Fruit fly (Drosophila melanogaster) whole organism, wandering third instar larva: ENCODE measurements around the gene CG14054.

Experiments used
- psq ChIP-seq: fragments of 200-800 bp; sonication (Bioruptor generic); optimal IDR thresholded peaks from 3 replicates; lab custom pipeline; 2017; ENCODE audit warnings: missing biosample characterization, mild to moderate bottlenecking, missing genetic modification characterization, moderate library complexity
- sv ChIP-seq: fragments of 200-800 bp; sonication (Bioruptor generic); optimal IDR thresholded peaks from 3 replicates; lab custom pipeline; 2016; ENCODE audit warnings: missing biosample characterization, missing genetic modification characterization
- tai ChIP-seq: sonication (Bioruptor generic); optimal IDR thresholded peaks from 2 replicates; lab custom pipeline; 2016; ENCODE audit warnings: missing biosample characterization, missing genetic modification characterization

DNA sequence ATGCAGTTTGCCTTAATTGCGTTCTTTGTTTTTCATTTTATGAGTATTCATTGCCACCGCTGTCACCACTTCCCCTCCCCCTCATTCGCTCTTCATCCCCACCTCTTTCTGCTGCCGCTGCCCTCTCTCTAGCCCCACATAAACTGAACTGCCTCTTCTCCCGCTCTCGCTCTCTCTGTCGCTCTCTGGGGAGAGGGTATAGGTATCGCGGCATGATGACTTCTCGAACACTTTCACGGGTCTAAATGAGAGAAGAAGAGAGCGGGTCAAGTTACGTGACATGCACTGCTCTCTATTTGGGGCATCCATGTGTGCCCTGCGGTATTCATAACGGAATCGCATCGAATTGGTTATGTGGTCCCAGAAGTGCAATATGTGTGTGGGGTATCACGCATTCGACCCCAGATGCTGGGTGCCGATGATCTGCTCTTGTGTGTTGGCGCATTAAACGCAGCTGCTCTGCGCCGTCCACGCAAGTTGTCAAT, 17.6 kb upstream of the CG14054 start:
- TF ChIP-seq tai (GFP tag; lab: Kevin White, UChicago) (no peak), psq (GFP tag; lab: Kevin White, UChicago) (peak; percentile 82), sv (GFP tag; lab: Kevin White, UChicago) (peak; percentile 30)
